Fruit fly (Drosophila melanogaster) whole organism, embryonic: ENCODE results near the gene Spn27A.

ENCODE experiments used
- CG17361 ChIP-seq: fragments of 200-800 bp; sonication (Bioruptor generic); IDR thresholded peaks from 3 replicates; pipeline ENCODE4 v1.3.6; 2022; ENCODE audit warnings: missing biosample characterization, missing genetic modification characterization
- CG2129 ChIP-seq: fragments of 200-800 bp; sonication (Bioruptor generic); IDR thresholded peaks from 2 replicates; pipeline ENCODE4 v1.3.6; 2022; ENCODE audit warnings: missing biosample characterization, missing genetic modification characterization; ENCODE audit not compliant: partially characterized antibody
- CG31388 ChIP-seq: fragments of 200-800 bp; sonication (Bioruptor generic); optimal IDR thresholded peaks from 2 replicates; lab custom pipeline; 2016; ENCODE audit warnings: missing biosample characterization, missing genetic modification characterization
- CG32532 ChIP-seq: fragments of 200-800 bp; sonication (Bioruptor generic); IDR thresholded peaks from 2 replicates; pipeline ENCODE4 v1.3.6; 2022; ENCODE audit warnings: missing biosample characterization, missing genetic modification characterization
- CG8388 ChIP-seq: fragments of 200-800 bp; sonication (Bioruptor generic); optimal IDR thresholded peaks from 2 replicates; lab custom pipeline; 2019; ENCODE audit warnings: missing biosample characterization, mild to moderate bottlenecking, missing genetic modification characterization, moderate library complexity
- HLH54F ChIP-seq: fragments of 200-800 bp; sonication (Bioruptor generic); optimal IDR thresholded peaks from 3 replicates; lab custom pipeline; 2016; ENCODE audit warnings: missing biosample characterization, missing genetic modification characterization
- Hmx ChIP-seq: fragments of 200-800 bp; sonication (Bioruptor generic); optimal IDR thresholded peaks from 2 replicates; lab custom pipeline; 2016; ENCODE audit warnings: missing biosample characterization, missing genetic modification characterization
- Vsx1 ChIP-seq: fragments of 200-800 bp; sonication (Bioruptor generic); optimal IDR thresholded peaks from 2 replicates; lab custom pipeline; 2017; ENCODE audit warnings: missing biosample characterization, mild to moderate bottlenecking, missing genetic modification characterization, missing genetic modification reagents
- amos ChIP-seq: fragments of 200-800 bp; sonication (Bioruptor generic); IDR thresholded peaks from 2 replicates; pipeline ENCODE4 v1.3.6; 2022; ENCODE audit warnings: missing biosample characterization, missing genetic modification characterization; ENCODE audit not compliant: partially characterized antibody
- aop ChIP-seq: fragments of 200-800 bp; sonication (Bioruptor generic); IDR thresholded peaks from 2 replicates; pipeline ENCODE4 v1.3.6; 2022; ENCODE audit warnings: missing biosample characterization, missing genetic modification characterization
- bcd ChIP-seq: fragments of 200-800 bp; sonication (Bioruptor generic); optimal IDR thresholded peaks from 2 replicates; lab custom pipeline; 2017; ENCODE audit warnings: missing biosample characterization, mild to moderate bottlenecking, missing genetic modification characterization
- crol ChIP-seq: fragments of 200-800 bp; sonication (Bioruptor generic); IDR thresholded peaks from 2 replicates; pipeline ENCODE4 v1.3.6; 2022; ENCODE audit warnings: missing biosample characterization, missing genetic modification characterization
- danr ChIP-seq: fragments of 200-800 bp; sonication (Bioruptor generic); IDR thresholded peaks from 2 replicates; pipeline ENCODE4 v1.3.6; 2022; ENCODE audit warnings: missing biosample characterization, missing genetic modification characterization
- zf30C ChIP-seq: fragments of 200-800 bp; sonication (Bioruptor generic); optimal IDR thresholded peaks from 3 replicates; lab custom pipeline; 2018; ENCODE audit warnings: missing biosample characterization, mild to moderate bottlenecking, missing genetic modification characterization

- TF ChIP-seq CG8388: no peak
- TF ChIP-seq HLH54F (GFP tag; lab: Kevin White, UChicago): no peak
- no peak for TF ChIP-seq zf30C
- TF ChIP-seq aop (GFP tag; lab: Robert Waterston, UW): no peak
- TF ChIP-seq crol: no peak
- TF ChIP-seq CG2129 (GFP tag; lab: Robert Waterston, UW): no peak
- no peak for TF ChIP-seq Vsx1
- no peak for TF ChIP-seq CG17361 (GFP tag; lab: Robert Waterston, UW)
- no peak for TF ChIP-seq amos (GFP tag; lab: Robert Waterston, UW)
- no peak for TF ChIP-seq CG32532 (GFP tag; lab: Robert Waterston, UW)
- no peak for TF ChIP-seq bcd (GFP tag; lab: Kevin White, UChicago)
- TF ChIP-seq danr (GFP tag; lab: Robert Waterston, UW): no peak
- no peak for TF ChIP-seq Hmx
- TF ChIP-seq CG31388 (GFP tag; lab: Kevin White, UChicago): no peak
Observed at dm6 chr2L:6621600-6621999, 51.5 kb downstream of the Spn27A start, which contains the start of gene DIP-iota.
